Worm (Caenorhabditis elegans) whole organism, early embryonic: ENCODE data around the gene srh-95.

Experiments used
- F13C5.2 ChIP-seq: sonication (generic microtip); optimal IDR thresholded peaks from 2 replicates; lab custom pipeline; 2017; ENCODE audit warnings: mild to moderate bottlenecking, missing genetic modification characterization, inconsistent platforms, missing compliant biosample characterization
- ama-1 ChIP-seq: fragments of 150-350 bp; optimal IDR thresholded peaks from 2 replicates; lab custom pipeline; 2014
- hnd-1 ChIP-seq: sonication (generic microtip); optimal IDR thresholded peaks from 2 replicates; lab custom pipeline; 2016; ENCODE audit warnings: missing genetic modification characterization, missing compliant biosample characterization
- scrt-1 ChIP-seq: fragments of 200-800 bp; sonication (Bioruptor generic); IDR thresholded peaks from 2 replicates; pipeline ENCODE4 v1.3.6; 2022; ENCODE audit warnings: missing genetic modification characterization, missing compliant biosample characterization

ce11 chrV:16258142-16258541 lies 11.5 kb downstream of the srh-95 start, which contains the start of gene nhr-218:
- TF ChIP-seq ama-1 (lab: Kevin White, UChicago), result no peak
- TF ChIP-seq hnd-1 (tag; lab: Kevin White, UChicago), result no peak
- TF ChIP-seq F13C5.2 (tag; lab: Kevin White, UChicago), result no peak
- TF ChIP-seq scrt-1 (GFP tag; lab: Robert Waterston, UW), result no peak
